Worm (Caenorhabditis elegans): ENCODE results near the gene spat-2.

DNA sequence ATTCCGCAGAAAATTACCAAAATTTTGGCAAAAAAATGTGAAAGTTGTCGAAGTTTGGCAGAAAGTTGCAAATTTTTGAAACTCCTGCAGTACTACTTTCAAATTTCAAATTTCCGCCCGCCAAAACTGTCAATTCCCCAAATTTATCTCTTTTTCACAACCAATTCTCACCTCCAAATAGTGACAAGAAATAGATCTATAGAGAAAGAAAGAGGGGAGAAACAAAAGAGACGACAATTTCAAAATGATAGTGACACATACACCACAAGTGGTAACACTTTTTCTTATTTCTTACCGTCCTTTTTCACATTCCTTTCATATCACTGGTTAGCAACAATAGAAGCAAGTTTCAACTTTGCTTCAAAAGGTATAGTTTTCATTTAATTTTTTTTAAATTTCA, 47.3 kb downstream of the spat-2 start:
- TF ChIP-seq lin-32 (GFP tag; optimal IDR thresholded peaks at IDR 0.05) (no peak), tbx-8 (GFP tag; optimal IDR thresholded peaks at IDR 0.05) (no peak), mab-5 (tag; optimal IDR thresholded peaks at IDR 0.05) (no peak), snpc-4 (tag; optimal IDR thresholded peaks at IDR 0.05) (no peak), ceh-83 (GFP tag; optimal IDR thresholded peaks at IDR 0.05) (no peak), elt-1 (tag; optimal IDR thresholded peaks at IDR 0.05; ENCODE audit: borderline replicate concordance, insufficient read depth) (no peak), sptf-1 (tag; optimal IDR thresholded peaks at IDR 0.05) (no peak), M03D4.4 (tag; optimal IDR thresholded peaks at IDR 0.05) (no peak), cnd-1 (tag; optimal IDR thresholded peaks at IDR 0.05) (no peak)

Data from whole organism, mixed stage, embryonic.